Fruit fly (Drosophila melanogaster): ENCODE results near the gene CG7968.
A peak's percentile ranks its signal among the peaks of the same experiment; 100 is the strongest.

The CG7968 gene

dm6 chr2L:13881939-13882338 lies 32.7 kb downstream of the CG7968 start (continued):
- TF ChIP-seq CG17912 (GFP tag; optimal IDR thresholded peaks at IDR 0.05) (no peak), chm (GFP tag; IDR thresholded peaks at IDR 0.05) (no peak), usp (GFP tag; optimal IDR thresholded peaks at IDR 0.05) (no peak), CG2678 (tag; optimal IDR thresholded peaks at IDR 0.05) (peak; percentile 54), zfh2 (GFP tag; optimal IDR thresholded peaks at IDR 0.05) (peak; percentile 10), CG11398 (GFP tag; optimal IDR thresholded peaks at IDR 0.05) (no peak), CG7745 (tag; optimal IDR thresholded peaks at IDR 0.05) (no peak), CG12769 (tag; optimal IDR thresholded peaks at IDR 0.05) (peak; percentile 50), pita (GFP tag; optimal IDR thresholded peaks at IDR 0.05) (no peak)

- TF ChIP-seq CG1832 (GFP tag; optimal IDR thresholded peaks at IDR 0.05), result no peak
- TF ChIP-seq sd (tag; optimal IDR thresholded peaks at IDR 0.05), result peak; percentile 61
- no peak for TF ChIP-seq CG4820 (GFP tag; optimal IDR thresholded peaks at IDR 0.05)
- no peak for TF ChIP-seq bab2 (GFP tag; optimal IDR thresholded peaks at IDR 0.05)
- TF ChIP-seq CG8478 (optimal IDR thresholded peaks at IDR 0.05), result no peak
- peak; percentile 19 for TF ChIP-seq CG2678 (tag; optimal IDR thresholded peaks at IDR 0.05)
- TF ChIP-seq Pdp1 (GFP tag; optimal IDR thresholded peaks at IDR 0.05), result peak in 1 of 2 experiments; percentile 56
- TF ChIP-seq cato (GFP tag; optimal IDR thresholded peaks at IDR 0.05; ENCODE audit: borderline replicate concordance), result no peak
- peak; percentile 70 for TF ChIP-seq CG13894 (tag; optimal IDR thresholded peaks at IDR 0.05)
- 0 out of 4 replicates have a peak, but pooled peaks have one; percentile 74 for TF ChIP-seq chinmo (GFP tag; IDR thresholded peaks at IDR 0.05; ENCODE audit: partially characterized antibody)
Measured at dm6 chr2L:13884063-13884656, 35.0 kb downstream of the CG7968 start.

- peak; percentile 78 for TF ChIP-seq Ets65A (GFP tag)
- no peak for TF ChIP-seq CG34224 (GFP tag; IDR thresholded peaks at IDR 0.05; ENCODE audit: partially characterized antibody)
- no peak for TF ChIP-seq repo (GFP tag; optimal IDR thresholded peaks at IDR 0.05)
- TF ChIP-seq sens (GFP tag), result peak; percentile 26
- TF ChIP-seq ci (GFP tag; IDR thresholded peaks at IDR 0.05), result no peak
- TF ChIP-seq Med (GFP tag), result peak; percentile 33
Measured at dm6 chr2L:13884678-13885303, 35.6 kb downstream of the CG7968 start.

dm6 chr2L:13886326-13887073 lies 37.3 kb downstream of the CG7968 start:
- TF ChIP-seq CG6254 (GFP tag; optimal IDR thresholded peaks at IDR 0.05) (peak; percentile 10), amos (GFP tag; IDR thresholded peaks at IDR 0.05; ENCODE audit: partially characterized antibody) (no peak), sug (tag; optimal IDR thresholded peaks at IDR 0.05) (peak; percentile 62), tgo (GFP tag; IDR thresholded peaks at IDR 0.05) (no peak), pb (GFP tag; optimal IDR thresholded peaks at IDR 0.05) (no peak), CG2199 (GFP tag; IDR thresholded peaks at IDR 0.05) (peak; percentile 99), CG14050 (GFP tag; IDR thresholded peaks at IDR 0.05) (no peak), CG1647 (GFP tag; optimal IDR thresholded peaks at IDR 0.05) (no peak), CG2678 (tag; optimal IDR thresholded peaks at IDR 0.05) (peak; percentile 19), gcm (GFP tag; optimal IDR thresholded peaks at IDR 0.05) (peak; percentile 5), Med (GFP tag) (peak; percentile 49), CG11093 (GFP tag; IDR thresholded peaks at IDR 0.05) (no peak), salm (tag; optimal IDR thresholded peaks at IDR 0.05) (peak; percentile 23), knrl (GFP tag; IDR thresholded peaks at IDR 0.05; ENCODE audit: partially characterized antibody) (no peak), CG10366 (GFP tag; IDR thresholded peaks at IDR 0.05) (no peak), zfh1 (GFP tag; IDR thresholded peaks at IDR 0.05) (no peak), Lim3 (GFP tag; IDR thresholded peaks at IDR 0.05) (no peak), Hr78 (GFP tag; optimal IDR thresholded peaks at IDR 0.05) (no peak), Aef1 (GFP tag; IDR thresholded peaks at IDR 0.05) (no peak), chn (GFP tag; optimal IDR thresholded peaks at IDR 0.05) (no peak), Kr (GFP tag; optimal IDR thresholded peaks at IDR 0.05) (no peak), sens (GFP tag) (peak; percentile 50), kni (GFP tag; optimal IDR thresholded peaks at IDR 0.05) (no peak)
